Fruit fly (Drosophila melanogaster) ovary, adult (tissue): ENCODE results near the gene Tak1.

ENCODE experiments used
- CG17801 ChIP-seq: fragments of 200-800 bp; optimal IDR thresholded peaks from 2 replicates; lab custom pipeline; 2019; ENCODE audit warnings: missing biosample characterization, mild to moderate bottlenecking, missing genetic modification characterization, moderate library complexity; ENCODE audit not compliant: partially characterized antibody

Tak1 gene

DNA sequence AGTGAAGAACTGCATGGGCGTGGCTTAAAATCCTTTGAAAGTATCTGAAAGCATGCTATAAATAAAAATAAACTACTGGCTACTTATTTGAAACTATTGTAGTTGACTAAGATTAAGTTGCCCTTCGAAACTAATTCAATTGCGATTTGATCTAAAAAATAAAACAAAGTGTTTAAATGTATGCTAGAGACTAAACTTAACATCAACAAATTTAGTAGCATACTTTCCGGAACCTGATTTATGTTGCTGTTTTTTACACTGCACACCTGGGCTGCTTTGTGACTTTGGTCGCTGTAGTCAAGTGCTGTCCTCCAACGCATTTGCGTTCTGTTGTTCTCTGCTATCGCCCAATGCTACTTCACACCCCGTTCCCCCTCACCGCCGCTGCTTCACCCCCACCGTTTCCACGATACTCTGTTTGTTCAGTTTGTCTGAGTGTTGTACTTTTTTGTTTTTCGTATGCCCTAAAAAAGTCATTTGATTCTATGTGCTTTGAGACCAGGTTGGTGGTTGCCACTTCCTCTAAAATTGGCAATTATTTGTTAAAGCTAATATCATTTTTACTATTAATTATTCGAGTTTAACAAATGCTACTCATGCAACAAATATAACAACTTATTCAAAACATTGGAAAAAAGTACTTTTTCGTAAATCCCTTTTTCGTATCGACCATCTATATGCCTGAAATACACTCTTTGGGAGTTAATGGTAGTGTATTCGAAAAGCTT is 21.8 kb downstream of the Tak1 start:
- no peak for TF ChIP-seq CG17801 (GFP tag; lab: Kevin White, UChicago)

DNA sequence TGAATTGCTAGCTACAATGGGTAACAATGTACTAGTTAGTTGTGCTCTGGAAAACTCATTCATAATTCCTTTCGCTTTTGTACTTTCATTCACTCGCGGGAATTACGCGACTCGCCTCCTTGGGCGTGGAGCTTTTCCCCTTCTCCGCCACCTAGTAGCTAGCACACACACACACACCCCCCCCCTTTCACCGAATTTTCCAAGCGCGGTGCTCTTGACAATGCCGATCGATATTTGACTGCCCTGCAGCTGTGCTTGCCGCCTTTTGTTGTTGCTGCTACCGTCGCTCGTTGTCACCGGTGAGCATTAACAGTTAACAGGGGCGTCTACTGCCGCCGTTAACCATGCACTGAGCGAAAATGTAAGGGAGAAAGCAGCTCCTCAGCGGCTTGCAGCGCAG is 22.5 kb downstream of the Tak1 start:
- no peak for TF ChIP-seq CG17801 (GFP tag; lab: Kevin White, UChicago)

DNA sequence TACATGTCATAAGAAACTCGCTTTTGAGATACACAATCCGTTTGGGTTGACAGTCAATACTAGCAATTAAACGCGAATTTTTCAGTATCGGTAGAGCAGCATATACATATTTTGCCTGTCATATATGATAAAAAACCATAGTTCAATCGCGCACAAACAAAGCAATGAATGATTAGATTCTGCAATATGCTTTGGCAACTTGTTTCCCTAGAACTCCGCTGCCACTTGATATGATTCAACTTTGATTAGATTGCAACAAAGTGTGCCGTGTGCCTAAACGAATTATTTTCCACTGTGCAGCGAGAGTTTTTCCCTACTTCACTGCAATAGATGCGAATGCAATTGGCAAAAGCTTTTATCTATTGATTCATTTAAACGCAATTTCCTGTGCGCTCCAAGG is 23.1 kb downstream of the Tak1 start:
- no peak for TF ChIP-seq CG17801 (GFP tag; lab: Kevin White, UChicago)

DNA sequence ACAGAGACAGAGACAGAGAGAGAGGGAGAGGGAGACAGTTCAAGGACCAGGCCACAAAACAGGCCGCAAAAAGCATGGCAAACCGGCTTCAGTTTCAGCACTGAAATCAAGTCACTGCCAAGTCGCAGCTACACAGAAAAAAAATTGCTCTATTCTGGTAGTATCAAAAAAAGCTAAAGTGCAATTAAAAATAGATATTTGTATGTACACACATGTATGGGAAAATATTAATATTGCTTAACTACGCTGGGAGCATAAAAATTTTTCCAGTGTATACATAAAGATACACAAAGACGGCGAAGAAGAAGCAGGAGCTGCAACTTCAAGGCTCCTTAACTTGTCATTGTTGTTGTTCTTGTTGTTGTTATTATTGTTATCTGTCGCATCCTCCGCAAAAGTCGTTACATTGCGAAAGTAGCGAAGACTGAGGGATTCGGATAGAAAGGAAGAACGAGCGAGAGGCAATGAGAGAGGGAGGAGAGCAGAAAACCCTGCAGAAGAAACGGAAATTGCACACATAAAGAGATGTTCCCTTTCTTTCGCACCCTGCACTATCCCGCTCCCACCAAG is 23.6 kb downstream of the Tak1 start:
- TF ChIP-seq CG17801 (GFP tag; lab: Kevin White, UChicago): no peak

DNA sequence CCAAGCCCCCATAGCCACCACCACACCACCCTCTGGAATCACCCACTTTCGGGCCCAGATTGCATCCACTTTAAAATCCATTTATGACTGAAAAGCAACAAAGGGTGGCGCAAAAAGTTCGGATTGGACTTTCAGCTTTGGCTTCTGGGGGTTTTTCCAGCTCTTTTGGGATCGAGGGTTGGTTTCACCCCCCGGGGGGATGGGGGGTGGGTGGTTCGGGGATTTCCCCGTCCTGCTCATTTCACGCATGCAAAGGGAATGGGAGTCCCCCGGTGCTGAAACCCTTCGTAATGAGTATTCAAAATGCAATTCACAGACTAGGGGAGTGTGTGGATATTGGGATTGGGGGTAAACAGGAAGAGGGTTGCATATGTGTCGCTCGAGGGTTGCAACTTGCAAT is 24.9 kb downstream of the Tak1 start:
- TF ChIP-seq CG17801 (GFP tag; lab: Kevin White, UChicago): no peak

DNA sequence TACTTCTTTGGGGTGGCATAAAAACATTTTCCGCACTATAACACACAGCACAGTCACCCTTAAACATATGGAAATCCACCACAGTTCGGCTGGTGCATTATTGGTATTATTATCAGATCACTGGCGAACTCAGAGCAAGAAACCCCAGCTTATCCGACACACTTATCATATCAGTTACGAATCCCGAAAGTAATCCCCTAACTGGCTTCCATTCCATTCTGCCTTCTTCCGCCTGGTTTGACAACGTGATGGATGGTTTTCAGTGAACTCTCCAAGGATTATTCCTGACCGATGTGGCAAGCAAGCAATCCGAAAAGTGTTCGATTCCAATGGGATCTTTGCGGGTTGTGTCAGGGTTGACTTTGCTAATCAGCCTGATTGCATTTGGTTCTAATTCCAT is 25.7 kb downstream of the Tak1 start:
- TF ChIP-seq CG17801 (GFP tag; lab: Kevin White, UChicago): no peak

DNA sequence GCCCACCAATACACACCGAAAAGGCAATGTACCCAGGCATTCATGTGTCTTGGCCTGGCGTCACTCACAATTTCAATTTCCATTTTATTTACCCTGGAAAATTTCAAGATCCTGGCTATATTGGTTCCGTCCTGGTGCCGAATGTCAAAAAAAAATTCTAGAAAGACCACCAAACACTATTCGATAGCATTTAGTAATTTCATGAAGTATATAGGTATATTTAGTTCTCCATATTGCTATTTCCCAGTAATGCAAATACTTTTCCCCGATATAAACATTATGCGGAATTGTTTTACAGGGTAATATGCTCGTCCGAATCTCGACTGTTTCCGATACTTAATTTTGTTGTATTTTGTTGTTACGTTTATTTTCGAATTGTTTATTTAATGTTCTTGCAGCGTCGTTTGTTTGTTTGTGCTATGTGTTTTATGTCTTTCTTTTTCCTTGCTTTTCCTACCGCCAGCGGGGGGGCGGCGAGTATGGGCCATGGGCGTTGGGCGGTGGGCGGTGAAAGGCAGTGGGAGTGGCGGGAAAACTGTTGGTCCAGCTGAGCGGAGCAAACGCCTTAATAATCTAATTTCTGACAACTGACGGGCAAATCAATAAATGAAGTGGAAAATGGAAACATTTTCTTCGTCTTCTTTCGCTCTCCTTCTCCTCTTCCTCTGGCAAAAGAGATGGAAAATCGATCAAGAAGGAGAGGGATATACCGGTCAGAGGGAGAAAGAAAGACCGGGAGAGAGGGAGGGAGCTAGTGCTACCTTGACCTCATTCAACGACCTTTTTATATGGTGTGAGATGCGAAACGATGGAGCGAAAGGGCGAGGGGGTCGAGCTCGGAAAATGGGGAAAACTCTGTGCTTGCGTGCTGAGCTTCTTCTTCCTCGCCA is 28.7 kb downstream of the Tak1 start:
- TF ChIP-seq CG17801 (GFP tag; lab: Kevin White, UChicago): no peak

DNA sequence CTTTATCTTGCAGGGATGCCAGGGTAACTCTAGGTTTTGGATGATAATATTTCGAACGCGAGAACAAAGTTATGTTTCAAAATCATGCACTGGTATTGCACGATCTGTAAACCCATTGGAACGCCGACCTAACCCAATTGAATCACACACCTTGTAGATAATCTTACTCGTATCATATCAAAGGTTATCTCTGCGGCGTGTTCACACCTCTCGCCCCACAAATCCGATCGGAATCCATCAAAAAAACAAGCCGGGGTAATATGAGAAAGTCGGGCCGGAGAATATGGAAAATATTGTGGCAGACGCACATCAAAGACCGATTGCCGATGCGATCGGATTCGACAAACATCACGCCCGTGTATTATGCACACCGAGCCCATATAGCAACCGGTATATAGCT is 29.6 kb downstream of the Tak1 start:
- no peak for TF ChIP-seq CG17801 (GFP tag; lab: Kevin White, UChicago)

DNA sequence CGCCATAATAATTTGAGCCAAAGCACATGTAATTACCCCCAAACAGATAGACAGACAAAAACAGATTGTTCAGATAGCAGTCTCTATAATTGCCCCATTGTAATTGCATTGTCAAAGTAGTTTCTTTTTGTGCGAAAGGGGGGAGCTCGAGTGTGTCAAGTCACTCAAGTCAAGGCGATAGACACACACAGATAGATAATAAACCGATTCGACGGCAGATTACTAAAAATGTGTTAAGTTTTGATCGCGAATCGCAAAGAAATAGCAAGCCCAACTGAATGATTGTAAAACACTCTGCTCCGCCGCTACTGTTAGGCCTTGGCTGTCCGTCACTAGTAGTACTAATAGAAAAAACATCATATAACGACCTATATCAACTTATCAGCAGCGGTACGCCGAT is 32.1 kb downstream of the Tak1 start:
- TF ChIP-seq CG17801 (GFP tag; lab: Kevin White, UChicago): no peak

DNA sequence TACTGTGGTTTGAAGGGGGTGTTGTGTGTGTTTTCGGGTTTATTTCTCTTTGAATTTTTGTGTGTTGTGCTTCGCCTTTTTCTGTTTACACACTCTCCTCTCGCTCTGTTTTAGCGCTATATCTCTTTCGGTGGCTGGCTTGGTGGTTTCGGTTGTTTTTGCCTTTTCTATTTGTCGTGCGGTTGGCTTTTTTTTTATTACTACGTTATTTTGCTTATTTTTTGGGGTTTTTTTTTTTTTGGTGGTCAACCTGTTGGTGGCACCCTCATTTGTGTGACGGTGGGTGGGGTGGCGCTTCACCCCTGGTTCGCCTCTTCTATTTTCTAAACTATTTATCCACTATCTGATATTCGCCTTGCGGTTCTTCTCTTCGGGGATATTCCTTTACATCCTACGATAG is 33.8 kb downstream of the Tak1 start:
- TF ChIP-seq CG17801 (GFP tag; lab: Kevin White, UChicago): no peak

DNA sequence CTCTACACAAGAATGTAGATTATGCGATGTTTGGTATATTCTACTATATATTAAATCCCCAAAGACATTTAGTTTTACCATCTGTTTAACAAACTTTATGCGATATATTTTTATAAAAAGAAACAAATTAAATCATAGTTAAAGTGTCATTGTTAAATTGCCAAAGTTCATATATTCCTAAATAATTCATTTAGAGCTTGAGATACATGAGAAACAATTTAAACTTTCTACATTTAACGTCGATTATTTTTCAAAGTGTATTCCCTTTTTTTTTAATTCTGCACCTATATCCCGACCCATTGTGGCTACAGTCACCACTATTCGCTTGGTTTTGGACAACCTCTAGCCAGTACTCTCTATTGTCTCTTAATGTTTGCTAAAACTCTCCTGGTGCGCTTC is 34.7 kb downstream of the Tak1 start:
- TF ChIP-seq CG17801 (GFP tag; lab: Kevin White, UChicago): no peak

DNA sequence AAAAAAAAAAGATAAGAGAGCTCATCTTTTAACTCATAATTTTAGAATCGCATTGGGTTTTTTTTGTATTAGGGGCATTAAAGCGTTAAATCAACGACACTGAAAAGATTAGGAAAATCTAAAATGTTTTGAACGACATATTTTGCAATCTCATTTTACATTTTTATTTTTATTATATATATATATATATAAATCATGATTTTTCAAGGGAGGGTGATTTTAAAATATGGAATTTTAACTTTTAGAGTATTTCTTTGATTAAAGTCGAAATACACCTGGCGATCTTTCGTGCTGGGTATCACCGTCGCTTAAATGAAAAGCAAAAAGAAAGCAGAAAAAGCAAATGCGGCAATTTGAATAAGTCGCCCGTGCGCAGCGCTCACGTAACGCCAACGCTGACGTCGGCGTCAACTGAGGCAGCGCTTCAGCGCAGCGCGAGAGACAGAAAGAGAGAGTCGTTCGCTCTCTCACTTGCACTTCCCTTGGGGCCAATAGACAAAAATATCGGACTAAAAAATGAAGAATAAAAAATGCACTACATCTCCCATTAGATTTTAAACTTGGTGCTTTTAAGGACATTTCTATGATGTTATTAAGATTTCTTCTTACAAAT is 35.2 kb downstream of the Tak1 start:
- no peak for TF ChIP-seq CG17801 (GFP tag; lab: Kevin White, UChicago)

DNA sequence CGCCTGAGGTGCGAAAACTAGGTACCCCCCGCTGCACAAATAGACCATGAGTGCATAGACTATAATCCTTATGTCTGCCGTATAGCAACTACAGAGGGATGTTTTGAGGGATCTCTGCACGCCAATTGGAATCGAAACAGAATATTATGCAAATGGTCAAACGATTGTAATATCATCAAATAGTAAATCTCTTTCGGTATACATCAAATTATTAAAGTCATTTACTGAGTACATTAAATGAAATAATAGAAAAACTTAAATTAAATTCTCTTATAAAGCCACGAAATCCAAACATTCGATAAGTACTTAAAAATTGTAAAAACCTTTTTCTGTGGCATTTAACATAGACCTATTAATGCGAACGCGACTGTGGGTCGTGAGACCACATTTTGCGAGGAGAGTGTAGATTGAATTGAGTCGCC is 36.0 kb downstream of the Tak1 start:
- peak; percentile 73 for TF ChIP-seq CG17801 (GFP tag; lab: Kevin White, UChicago)

DNA sequence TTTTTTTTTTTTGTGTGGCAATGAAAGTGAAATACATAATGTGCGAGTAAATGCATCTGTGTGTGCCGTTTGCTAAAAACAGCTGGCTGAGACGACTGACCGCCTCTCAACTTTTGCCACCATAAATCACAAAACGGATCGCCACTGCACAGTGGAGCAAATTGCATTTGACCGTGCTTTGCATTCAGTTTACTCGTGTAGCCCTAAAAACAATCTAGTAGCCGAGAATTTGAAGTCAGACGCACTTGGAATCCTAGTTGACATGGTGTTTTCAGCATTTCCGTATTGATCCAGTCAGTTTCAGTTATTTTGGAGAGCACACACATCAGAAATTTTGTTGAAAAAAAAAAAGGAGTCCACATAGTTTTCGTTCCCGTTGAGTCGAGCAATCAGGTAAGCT is 38.8 kb downstream of the Tak1 start, which contains the start of gene CG15461:
TSS of gene CG15461 (plus strand) at position 301 of the 400 bp plus-strand sequence.
- no peak for TF ChIP-seq CG17801 (GFP tag; lab: Kevin White, UChicago)
